Worm (Caenorhabditis elegans) whole organism, mixed stage, embryonic: ENCODE measurements around the gene F22E5.8.

Experiments
- elt-3 ChIP-seq: fragments of 150-350 bp; optimal IDR thresholded peaks from 2 replicates; lab custom pipeline; 2014; ENCODE audit warnings: missing biosample characterization, missing genetic modification characterization
- snpc-4 ChIP-seq: fragments of 150-350 bp; optimal IDR thresholded peaks from 2 replicates; lab custom pipeline; 2014; ENCODE audit warnings: missing biosample characterization, missing genetic modification characterization
- unc-62 ChIP-seq: fragments of 150-350 bp; optimal IDR thresholded peaks from 2 replicates; lab custom pipeline; 2014; ENCODE audit warnings: missing biosample characterization, missing genetic modification reagents, missing genetic modification characterization

- TF ChIP-seq elt-3 (tag; lab: Kevin White, UChicago) (no peak), unc-62 (GFP tag; lab: Kevin White, UChicago) (no peak), snpc-4 (tag; lab: Kevin White, UChicago) (no peak)
These were observed 9.2 kb downstream of the F22E5.8 start for ce11 chrII:2649015-2649414.
